Fruit fly (Drosophila melanogaster) whole organism, embryonic: ENCODE measurements around the gene Chrac-14.

Source experiments
- Antp ChIP-seq: fragments of 200-800 bp; sonication (Bioruptor generic); optimal IDR thresholded peaks from 3 replicates; lab custom pipeline; 2016; ENCODE audit warnings: missing biosample characterization, missing genetic modification characterization
- Asciz ChIP-seq: fragments of 200-800 bp; sonication (Bioruptor generic); optimal IDR thresholded peaks from 2 replicates; lab custom pipeline; 2017; ENCODE audit warnings: missing biosample characterization, mild to moderate bottlenecking, missing genetic modification characterization, missing genetic modification reagents
- Atf-2 ChIP-seq: fragments of 200-800 bp; sonication (Bioruptor generic); optimal IDR thresholded peaks from 2 replicates; lab custom pipeline; 2016; ENCODE audit warnings: missing biosample characterization, missing genetic modification characterization
- Blimp-1 ChIP-seq: fragments of 200-800 bp; sonication (Bioruptor generic); optimal IDR thresholded peaks from 3 replicates; lab custom pipeline; 2018; ENCODE audit warnings: missing biosample characterization, missing genetic modification characterization, mild to moderate bottlenecking, moderate library complexity, missing genetic modification reagents
- CG10543 ChIP-seq: fragments of 200-800 bp; sonication (Bioruptor generic); optimal IDR thresholded peaks from 3 replicates; lab custom pipeline; 2017; ENCODE audit warnings: missing biosample characterization, mild to moderate bottlenecking, missing genetic modification characterization, moderate library complexity
- CG13624 ChIP-seq: fragments of 200-800 bp; sonication (Bioruptor generic); optimal IDR thresholded peaks from 2 replicates; lab custom pipeline; 2016; ENCODE audit warnings: missing biosample characterization, missing genetic modification characterization
- CG13894 ChIP-seq: fragments of 200-800 bp; sonication (Bioruptor generic); optimal IDR thresholded peaks from 3 replicates; lab custom pipeline; 2018; ENCODE audit warnings: missing biosample characterization, mild to moderate bottlenecking, missing genetic modification characterization, moderate library complexity
- CG1602 ChIP-seq: fragments of 200-800 bp; sonication (Bioruptor generic); optimal IDR thresholded peaks from 3 replicates; lab custom pipeline; 2016; ENCODE audit warnings: missing biosample characterization, missing genetic modification characterization
- CG18476 ChIP-seq: fragments of 200-800 bp; sonication (Bioruptor generic); optimal IDR thresholded peaks from 2 replicates; lab custom pipeline; 2016; ENCODE audit warnings: missing biosample characterization, mild to moderate bottlenecking, missing genetic modification characterization
- CG2889 ChIP-seq: fragments of 200-800 bp; sonication (Bioruptor generic); IDR thresholded peaks from 3 replicates; pipeline ENCODE4 v1.3.6; 2022; ENCODE audit warnings: missing biosample characterization, missing genetic modification characterization
- CG30020 ChIP-seq: fragments of 200-800 bp; optimal IDR thresholded peaks from 2 replicates; lab custom pipeline; 2019; ENCODE audit warnings: missing biosample characterization, mild to moderate bottlenecking, missing genetic modification characterization, moderate library complexity
- CG3065 ChIP-seq: fragments of 200-800 bp; sonication (Bioruptor generic); optimal IDR thresholded peaks from 2 replicates; lab custom pipeline; 2016; ENCODE audit warnings: missing biosample characterization, missing genetic modification characterization
- CG31441 ChIP-seq: fragments of 200-800 bp; sonication (Bioruptor generic); IDR thresholded peaks from 2 replicates; pipeline ENCODE4 v1.3.6; 2022; ENCODE audit warnings: missing biosample characterization, missing genetic modification characterization
- CG4404 ChIP-seq: fragments of 200-800 bp; sonication (Bioruptor generic); IDR thresholded peaks from 2 replicates; pipeline ENCODE4 v1.3.6; 2022; ENCODE audit warnings: missing biosample characterization, missing genetic modification characterization
- CG4707 ChIP-seq: fragments of 200-800 bp; sonication (Bioruptor generic); optimal IDR thresholded peaks from 2 replicates; lab custom pipeline; 2018; ENCODE audit warnings: missing biosample characterization, mild to moderate bottlenecking, missing genetic modification characterization, moderate library complexity
- CG6254 ChIP-seq: fragments of 200-800 bp; sonication (Bioruptor generic); optimal IDR thresholded peaks from 3 replicates; lab custom pipeline; 2017; ENCODE audit warnings: mild to moderate bottlenecking, missing biosample characterization, missing genetic modification reagents, missing genetic modification characterization
- CG9609 ChIP-seq: fragments of 200-800 bp; sonication (Bioruptor generic); optimal IDR thresholded peaks from 3 replicates; lab custom pipeline; 2016; ENCODE audit warnings: missing biosample characterization, missing genetic modification characterization
- CG9727 ChIP-seq: fragments of 200-800 bp; sonication (Bioruptor generic); optimal IDR thresholded peaks from 3 replicates; lab custom pipeline; 2017; ENCODE audit warnings: missing biosample characterization, mild to moderate bottlenecking, missing genetic modification characterization
- CG9932 ChIP-seq: fragments of 200-800 bp; sonication (Bioruptor generic); IDR thresholded peaks from 2 replicates; pipeline ENCODE4 v1.3.6; 2022; ENCODE audit warnings: missing biosample characterization, missing genetic modification characterization
- CHES-1-like ChIP-seq: fragments of 200-800 bp; sonication (Bioruptor generic); optimal IDR thresholded peaks from 2 replicates; lab custom pipeline; 2016; ENCODE audit warnings: missing biosample characterization, missing genetic modification characterization
- CoRest ChIP-seq: fragments of 200-800 bp; sonication (Bioruptor generic); optimal IDR thresholded peaks from 3 replicates; lab custom pipeline; 2018; ENCODE audit warnings: missing biosample characterization, mild to moderate bottlenecking, missing genetic modification characterization, moderate library complexity
- Doc3 ChIP-seq: fragments of 200-800 bp; sonication (Bioruptor generic); IDR thresholded peaks from 3 replicates; pipeline ENCODE4 v1.3.6; 2022; ENCODE audit warnings: missing biosample characterization, missing genetic modification characterization; ENCODE audit not compliant: partially characterized antibody
- E2f1 ChIP-seq: fragments of 200-800 bp; sonication (Bioruptor generic); IDR thresholded peaks from 2 replicates; pipeline ENCODE4 v1.3.6; 2022; ENCODE audit warnings: missing biosample characterization, missing genetic modification characterization
- E2f2 ChIP-seq: fragments of 200-800 bp; sonication (Bioruptor generic); IDR thresholded peaks from 2 replicates; pipeline ENCODE4 v1.3.6; 2022; ENCODE audit warnings: missing biosample characterization, missing genetic modification characterization
- Gsc ChIP-seq: fragments of 200-800 bp; sonication (Bioruptor generic); IDR thresholded peaks from 2 replicates; pipeline ENCODE4 v1.3.6; 2022; ENCODE audit warnings: missing biosample characterization, missing genetic modification characterization
- Hand ChIP-seq: fragments of 200-800 bp; sonication (Bioruptor generic); optimal IDR thresholded peaks from 2 replicates; lab custom pipeline; 2017; ENCODE audit warnings: mild to moderate bottlenecking, missing biosample characterization, missing genetic modification reagents, missing genetic modification characterization
- Myb ChIP-seq: fragments of 200-800 bp; sonication (Bioruptor generic); optimal IDR thresholded peaks from 2 replicates; lab custom pipeline; 2016; ENCODE audit warnings: missing biosample characterization, missing genetic modification characterization
- Opbp ChIP-seq: fragments of 200-800 bp; sonication (Bioruptor generic); IDR thresholded peaks from 3 replicates; pipeline ENCODE4 v1.3.6; 2022; ENCODE audit warnings: missing biosample characterization, missing genetic modification characterization; ENCODE audit not compliant: partially characterized antibody
- Sin3A ChIP-seq: fragments of >200 bp; optimal IDR thresholded peaks from 2 replicates; lab custom pipeline; 2018
- Tbp ChIP-seq: fragments of >200 bp; optimal IDR thresholded peaks from 2 replicates; lab custom pipeline; 2018; ENCODE audit warnings: missing biosample characterization, missing genetic modification characterization
- Usf ChIP-seq: fragments of 200-800 bp; sonication (Bioruptor generic); optimal IDR thresholded peaks from 2 replicates; lab custom pipeline; 2017; ENCODE audit warnings: missing genotype, missing biosample characterization, missing genetic modification characterization
- az2 ChIP-seq: fragments of 200-800 bp; sonication (Bioruptor generic); optimal IDR thresholded peaks from 3 replicates; lab custom pipeline; 2016; ENCODE audit warnings: missing biosample characterization, missing genetic modification characterization
- bsh ChIP-seq, 2 experiments: fragments of 200-800 bp; sonication (Bioruptor generic); optimal IDR thresholded peaks; 2 replicates each; lab custom pipeline; 2017 to 2018; ENCODE audit warnings: mild to moderate bottlenecking in 2 of 2, missing biosample characterization in 2 of 2, missing genetic modification characterization in 2 of 2, moderate library complexity in 1 of 2
- cad ChIP-seq: fragments of >200 bp; optimal IDR thresholded peaks from 2 replicates; lab custom pipeline; 2017; ENCODE audit warnings: missing biosample characterization, missing genetic modification characterization
- caup ChIP-seq: fragments of 200-800 bp; sonication (Bioruptor generic); optimal IDR thresholded peaks from 3 replicates; lab custom pipeline; 2017; ENCODE audit warnings: missing biosample characterization, mild to moderate bottlenecking, missing genetic modification characterization, moderate library complexity; ENCODE audit not compliant: severe bottlenecking
- da ChIP-seq: fragments of 200-800 bp; sonication (Bioruptor generic); optimal IDR thresholded peaks from 2 replicates; lab custom pipeline; 2016; ENCODE audit warnings: missing biosample characterization, missing genetic modification characterization
- esg ChIP-seq: fragments of 200-800 bp; sonication (Bioruptor generic); conservative IDR thresholded peaks from 2 replicates; pipeline ENCODE4 v1.3.6; 2022; ENCODE audit warnings: missing biosample characterization, missing genetic modification characterization
- fd3F ChIP-seq: fragments of 200-800 bp; sonication (Bioruptor generic); optimal IDR thresholded peaks from 2 replicates; lab custom pipeline; 2018; ENCODE audit warnings: missing biosample characterization, mild to moderate bottlenecking, missing genetic modification characterization, moderate library complexity
- gfzf ChIP-seq: fragments of 200-800 bp; sonication (Bioruptor generic); optimal IDR thresholded peaks from 2 replicates; lab custom pipeline; 2016; ENCODE audit warnings: missing biosample characterization, mild to moderate bottlenecking, missing genetic modification characterization, moderate library complexity
- h ChIP-seq: fragments of >200 bp; optimal IDR thresholded peaks from 2 replicates; lab custom pipeline; 2017
- klu ChIP-seq: fragments of 200-800 bp; sonication (Bioruptor generic); IDR thresholded peaks from 2 replicates; pipeline ENCODE4 v1.3.6; 2022; ENCODE audit warnings: missing biosample characterization, missing genetic modification characterization
- knrl ChIP-seq: fragments of 200-800 bp; sonication (Bioruptor generic); IDR thresholded peaks from 3 replicates; pipeline ENCODE4 v1.3.6; 2022; ENCODE audit warnings: missing biosample characterization, missing genetic modification characterization; ENCODE audit not compliant: partially characterized antibody
- lilli ChIP-seq: fragments of 200-800 bp; sonication (Bioruptor generic); optimal IDR thresholded peaks from 3 replicates; lab custom pipeline; 2016; ENCODE audit warnings: missing biosample characterization, missing genetic modification characterization
- scrt ChIP-seq: fragments of 200-800 bp; sonication (Bioruptor generic); optimal IDR thresholded peaks from 2 replicates; lab custom pipeline; 2018; ENCODE audit warnings: missing biosample characterization, mild to moderate bottlenecking, missing genetic modification characterization, moderate library complexity
- sens-2 ChIP-seq: fragments of 200-800 bp; sonication (Bioruptor generic); IDR thresholded peaks from 2 replicates; pipeline ENCODE4 v1.3.6; 2022; ENCODE audit warnings: missing biosample characterization, missing genetic modification characterization
- shn ChIP-seq: fragments of 200-800 bp; sonication (Bioruptor generic); optimal IDR thresholded peaks from 3 replicates; lab custom pipeline; 2016; ENCODE audit warnings: missing biosample characterization, missing genetic modification characterization
- sob ChIP-seq: fragments of 200-800 bp; sonication (Bioruptor generic); IDR thresholded peaks from 2 replicates; pipeline ENCODE4 v1.3.6; 2022; ENCODE audit warnings: missing biosample characterization, missing genetic modification characterization
- ttk ChIP-seq: fragments of 200-800 bp; sonication (Bioruptor generic); IDR thresholded peaks from 2 replicates; pipeline ENCODE4 v2.1.2; 2022; ENCODE audit warnings: missing biosample characterization, missing genetic modification characterization
- zen2 ChIP-seq: fragments of 200-800 bp; sonication (Bioruptor generic); IDR thresholded peaks from 3 replicates; pipeline ENCODE4 v1.3.6; 2022; ENCODE audit warnings: missing biosample characterization, missing genetic modification characterization; ENCODE audit not compliant: partially characterized antibody

Chrac-14 gene

dm6 chr2L:8414887-8415883, 22.0 kb upstream of the Chrac-14 start, which contains the start of the genes CG13398 and Akap200 (continued):
- TF ChIP-seq Sin3A = peak; percentile 46
- TF ChIP-seq az2 (GFP tag; lab: Kevin White, UChicago) = peak; percentile 17
- peak; percentile 57 for TF ChIP-seq CG10543 (GFP tag; lab: Kevin White, UChicago)
- no peak for TF ChIP-seq CG13624 (GFP tag; lab: Kevin White, UChicago)
- TF ChIP-seq Usf = peak; percentile 2
- no peak for TF ChIP-seq Atf-2
- TF ChIP-seq CG2889 (GFP tag; lab: Robert Waterston, UW) = no peak
- no peak for TF ChIP-seq CG13894
- TF ChIP-seq Doc3 (GFP tag; lab: Robert Waterston, UW) = no peak
- TF ChIP-seq E2f1 (GFP tag; lab: Robert Waterston, UW) = no peak
- TF ChIP-seq CG31441 (GFP tag; lab: Robert Waterston, UW) = no peak
- TF ChIP-seq CoRest (tag; lab: Kevin White, UChicago) = peak; percentile 70
- TF ChIP-seq bsh (GFP tag; optimal IDR thresholded peaks at IDR 0.05; lab: Kevin White, UChicago) = no peak
- no peak for TF ChIP-seq zen2 (GFP tag; lab: Robert Waterston, UW)
- no peak for TF ChIP-seq ttk (GFP tag; lab: Robert Waterston, UW)
- peak; percentile 1 for TF ChIP-seq Blimp-1
- TF ChIP-seq CG3065 (GFP tag; lab: Kevin White, UChicago) = no peak
- peak; percentile 38 for TF ChIP-seq CG9727 (GFP tag; lab: Kevin White, UChicago)
- no peak for TF ChIP-seq CG9609 (GFP tag; lab: Kevin White, UChicago)
- no peak for TF ChIP-seq CG4404 (GFP tag; lab: Robert Waterston, UW)
- TF ChIP-seq Gsc (GFP tag; lab: Robert Waterston, UW) = no peak
- TF ChIP-seq CG6254 = no peak
- no peak for TF ChIP-seq sens-2 (GFP tag; lab: Robert Waterston, UW)
- no peak for TF ChIP-seq Antp (GFP tag; lab: Kevin White, UChicago)
- TF ChIP-seq Myb (GFP tag; lab: Kevin White, UChicago) = peak; percentile 81
- no peak for TF ChIP-seq cad (GFP tag; lab: Kevin White, UChicago)
- peak; percentile 31 for TF ChIP-seq CG1602 (GFP tag; lab: Kevin White, UChicago)
- TF ChIP-seq esg (GFP tag; lab: Robert Waterston, UW) = no peak
- TF ChIP-seq scrt (GFP tag; lab: Kevin White, UChicago) = no peak
- TF ChIP-seq h (lab: Kevin White, UChicago) = no peak
- TF ChIP-seq CG18476 = peak; percentile 44
- TF ChIP-seq klu (GFP tag; lab: Robert Waterston, UW) = 0 out of 2 replicates have a peak, but pooled peaks have one; percentile 23
- TF ChIP-seq Hand = no peak
- TF ChIP-seq fd3F = peak; percentile 5
- no peak for TF ChIP-seq da (GFP tag; lab: Kevin White, UChicago)
- TF ChIP-seq CG9932 (GFP tag; lab: Robert Waterston, UW) = peak; percentile 55
- TF ChIP-seq CG4707 = no peak
- TF ChIP-seq caup (GFP tag; lab: Kevin White, UChicago) = peak; percentile 2
- no peak for TF ChIP-seq Asciz (GFP tag; lab: Kevin White, UChicago)
- peak; percentile 45 for TF ChIP-seq E2f2 (GFP tag; lab: Robert Waterston, UW)
- peak; percentile 36 for TF ChIP-seq lilli (GFP tag; lab: Kevin White, UChicago)
- TF ChIP-seq Opbp (GFP tag; lab: Robert Waterston, UW) = peak; percentile 43; the same call in 1 of the 3 replicates
- no peak for TF ChIP-seq knrl (GFP tag; lab: Robert Waterston, UW)
- no peak for TF ChIP-seq shn (GFP tag; lab: Kevin White, UChicago)
- TF ChIP-seq gfzf = peak; percentile 80
- no peak for TF ChIP-seq CHES-1-like (GFP tag; lab: Kevin White, UChicago)
- TF ChIP-seq sob (GFP tag; lab: Robert Waterston, UW) = no peak
- peak; percentile 31 for TF ChIP-seq CG30020 (tag; lab: Kevin White, UChicago)
- peak; percentile 79 for TF ChIP-seq Tbp
